Worm (Caenorhabditis elegans) whole organism, mixed stage, embryonic: ENCODE measurements around the gene trm-1.

Experiments
- M03D4.4 ChIP-seq: sonication (generic microtip); optimal IDR thresholded peaks from 2 replicates; lab custom pipeline; 2017; ENCODE audit warnings: mild to moderate bottlenecking, missing genetic modification characterization, missing compliant biosample characterization
- bed-3 ChIP-seq: fragments of 200-800 bp; sonication (Bioruptor generic); optimal IDR thresholded peaks from 3 replicates; lab custom pipeline; 2018; ENCODE audit warnings: mild to moderate bottlenecking, missing genetic modification characterization, moderate library complexity, missing compliant biosample characterization
- blmp-1 ChIP-seq: fragments of 150-350 bp; optimal IDR thresholded peaks from 2 replicates; lab custom pipeline; 2014; ENCODE audit warnings: missing biosample characterization, missing genetic modification characterization
- ceh-39 ChIP-seq: fragments of 150-350 bp; optimal IDR thresholded peaks from 2 replicates; lab custom pipeline; 2014; ENCODE audit warnings: missing biosample characterization, missing genetic modification characterization
- ceh-43 ChIP-seq: fragments of 200-800 bp; sonication (Bioruptor generic); optimal IDR thresholded peaks from 2 replicates; lab custom pipeline; 2018; ENCODE audit warnings: mild to moderate bottlenecking, missing genetic modification characterization, moderate library complexity, missing compliant biosample characterization
- ceh-83 ChIP-seq: fragments of 200-800 bp; sonication (Bioruptor generic); optimal IDR thresholded peaks from 2 replicates; lab custom pipeline; 2018; ENCODE audit warnings: mild to moderate bottlenecking, missing genetic modification characterization, missing compliant biosample characterization
- ces-1 ChIP-seq: fragments of 150-350 bp; optimal IDR thresholded peaks from 2 replicates; lab custom pipeline; 2014; ENCODE audit warnings: missing biosample characterization, missing genetic modification reagents, missing genetic modification characterization
- cnd-1 ChIP-seq: fragments of 200-800 bp; sonication (Bioruptor generic); optimal IDR thresholded peaks from 2 replicates; lab custom pipeline; 2018; ENCODE audit warnings: mild to moderate bottlenecking, missing genetic modification characterization, missing compliant biosample characterization
- drap-1 ChIP-seq: fragments of 200-800 bp; sonication (Bioruptor generic); optimal IDR thresholded peaks from 3 replicates; lab custom pipeline; 2018; ENCODE audit warnings: mild to moderate bottlenecking, missing genetic modification characterization, missing compliant biosample characterization
- elt-1 ChIP-seq: sonication (generic microtip); optimal IDR thresholded peaks from 2 replicates; lab custom pipeline; 2017; ENCODE audit warnings: missing genetic modification characterization, mild to moderate bottlenecking, missing compliant biosample characterization, antibody characterized with exemption, moderate library complexity, borderline replicate concordance; ENCODE audit not compliant: insufficient read depth
- elt-3 ChIP-seq: fragments of 150-350 bp; optimal IDR thresholded peaks from 2 replicates; lab custom pipeline; 2014; ENCODE audit warnings: missing biosample characterization, missing genetic modification characterization
- flh-1 ChIP-seq: fragments of 200-800 bp; sonication (Bioruptor generic); optimal IDR thresholded peaks from 2 replicates; lab custom pipeline; 2018; ENCODE audit warnings: mild to moderate bottlenecking, missing genetic modification characterization, moderate library complexity, missing compliant biosample characterization
- ham-2 ChIP-seq: fragments of 200-800 bp; sonication (Bioruptor generic); optimal IDR thresholded peaks from 2 replicates; lab custom pipeline; 2018; ENCODE audit warnings: mild to moderate bottlenecking, missing genetic modification characterization, missing compliant biosample characterization
- hlh-1 ChIP-seq: fragments of 150-350 bp; optimal IDR thresholded peaks from 2 replicates; lab custom pipeline; 2014; ENCODE audit warnings: missing biosample characterization, missing genetic modification reagents, missing genetic modification characterization
- lin-13 ChIP-seq: fragments of 150-350 bp; optimal IDR thresholded peaks from 2 replicates; lab custom pipeline; 2014; ENCODE audit warnings: missing biosample characterization, missing genetic modification characterization
- lin-32 ChIP-seq: fragments of 200-800 bp; sonication (Bioruptor generic); optimal IDR thresholded peaks from 2 replicates; lab custom pipeline; 2018; ENCODE audit warnings: mild to moderate bottlenecking, missing genetic modification characterization, missing compliant biosample characterization
- lsy-2 ChIP-seq: fragments of 150-350 bp; optimal IDR thresholded peaks from 2 replicates; lab custom pipeline; 2014; ENCODE audit warnings: missing biosample characterization, missing genetic modification characterization
- mab-5 ChIP-seq: fragments of 150-350 bp; optimal IDR thresholded peaks from 2 replicates; lab custom pipeline; 2014; ENCODE audit warnings: missing biosample characterization, missing genetic modification characterization
- mep-1 ChIP-seq: fragments of 150-350 bp; optimal IDR thresholded peaks from 2 replicates; lab custom pipeline; 2017; ENCODE audit warnings: missing biosample characterization, missing genetic modification reagents, missing genetic modification characterization, inconsistent platforms
- mls-2 ChIP-seq: sonication (generic microtip); optimal IDR thresholded peaks from 2 replicates; lab custom pipeline; 2016; ENCODE audit warnings: mild to moderate bottlenecking, missing genetic modification characterization, moderate library complexity, missing compliant biosample characterization
- nhr-12 ChIP-seq: fragments of 150-350 bp; optimal IDR thresholded peaks from 2 replicates; lab custom pipeline; 2014; ENCODE audit warnings: missing biosample characterization, missing genetic modification characterization
- nhr-2 ChIP-seq: fragments of 150-350 bp; optimal IDR thresholded peaks from 2 replicates; lab custom pipeline; 2014; ENCODE audit warnings: missing biosample characterization, missing genetic modification characterization
- nhr-237 ChIP-seq: fragments of 150-350 bp; optimal IDR thresholded peaks from 2 replicates; lab custom pipeline; 2014; ENCODE audit warnings: missing biosample characterization, missing genetic modification characterization
- nhr-28 ChIP-seq: fragments of 150-350 bp; optimal IDR thresholded peaks from 2 replicates; lab custom pipeline; 2014; ENCODE audit warnings: missing biosample characterization, missing genetic modification characterization
- nhr-76 ChIP-seq: sonication (generic microtip); optimal IDR thresholded peaks from 2 replicates; lab custom pipeline; 2017; ENCODE audit warnings: missing biosample characterization, missing genetic modification characterization
- pha-4 ChIP-seq: fragments of 150-350 bp; optimal IDR thresholded peaks from 2 replicates; lab custom pipeline; 2018; ENCODE audit warnings: missing biosample characterization, missing genetic modification reagents, missing genetic modification characterization
- sem-2 ChIP-seq: fragments of 200-800 bp; sonication (Bioruptor generic); optimal IDR thresholded peaks from 2 replicates; lab custom pipeline; 2018; ENCODE audit warnings: mild to moderate bottlenecking, missing genetic modification characterization, missing compliant biosample characterization
- snpc-4 ChIP-seq: fragments of 150-350 bp; optimal IDR thresholded peaks from 2 replicates; lab custom pipeline; 2014; ENCODE audit warnings: missing biosample characterization, missing genetic modification characterization
- sptf-1 ChIP-seq: sonication (generic microtip); optimal IDR thresholded peaks from 2 replicates; lab custom pipeline; 2017; ENCODE audit warnings: mild to moderate bottlenecking, missing genetic modification characterization, moderate library complexity, missing compliant biosample characterization
- tbx-8 ChIP-seq: fragments of 200-800 bp; sonication (Bioruptor generic); optimal IDR thresholded peaks from 2 replicates; lab custom pipeline; 2018; ENCODE audit warnings: mild to moderate bottlenecking, missing genetic modification characterization, moderate library complexity, missing compliant biosample characterization
- unc-120 ChIP-seq: sonication (generic microtip); optimal IDR thresholded peaks from 2 replicates; lab custom pipeline; 2017; ENCODE audit warnings: missing genetic modification characterization, missing compliant biosample characterization; ENCODE audit not compliant: poor library complexity, severe bottlenecking
- unc-39 ChIP-seq: fragments of 150-350 bp; optimal IDR thresholded peaks from 2 replicates; lab custom pipeline; 2014; ENCODE audit warnings: missing biosample characterization, missing genetic modification characterization
- unc-62 ChIP-seq: fragments of 150-350 bp; optimal IDR thresholded peaks from 2 replicates; lab custom pipeline; 2014; ENCODE audit warnings: missing biosample characterization, missing genetic modification reagents, missing genetic modification characterization
- zip-8 ChIP-seq: fragments of 150-350 bp; optimal IDR thresholded peaks from 2 replicates; lab custom pipeline; 2014; ENCODE audit warnings: missing biosample characterization, missing genetic modification characterization
- ztf-11 ChIP-seq: fragments of 150-350 bp; optimal IDR thresholded peaks from 2 replicates; lab custom pipeline; 2014; ENCODE audit warnings: missing biosample characterization, missing genetic modification characterization

trm-1 gene

ce11 chrV:14194514-14194913 is 9.1 kb upstream of the trm-1 start:
- TF ChIP-seq ceh-39 (tag; lab: Kevin White, UChicago), result no peak
- TF ChIP-seq M03D4.4, result no peak
- no peak for TF ChIP-seq ham-2 (GFP tag; lab: Kevin White, UChicago)
- no peak for TF ChIP-seq tbx-8 (GFP tag; lab: Kevin White, UChicago)
- no peak for TF ChIP-seq unc-62 (GFP tag; lab: Kevin White, UChicago)
- TF ChIP-seq ceh-43 (GFP tag; lab: Kevin White, UChicago), result no peak

- no peak for TF ChIP-seq ceh-83 (GFP tag; lab: Kevin White, UChicago)
- peak; percentile 23 for TF ChIP-seq mep-1 (tag; lab: Kevin White, UChicago)
- TF ChIP-seq unc-120 (tag; lab: Kevin White, UChicago), result no peak
- TF ChIP-seq blmp-1 (tag; lab: Kevin White, UChicago), result peak; percentile 65
- TF ChIP-seq mab-5 (tag; lab: Kevin White, UChicago), result no peak
- no peak for TF ChIP-seq tbx-8 (GFP tag; lab: Kevin White, UChicago)
- TF ChIP-seq nhr-237 (tag; lab: Kevin White, UChicago), result no peak
- TF ChIP-seq unc-62 (GFP tag; lab: Kevin White, UChicago), result no peak
- peak; percentile 58 for TF ChIP-seq ces-1 (GFP tag; lab: Kevin White, UChicago)
- peak; percentile 35 for TF ChIP-seq lsy-2 (tag; lab: Kevin White, UChicago)
- TF ChIP-seq ztf-11 (tag; lab: Kevin White, UChicago), result no peak
- no peak for TF ChIP-seq nhr-28
- TF ChIP-seq ceh-43 (GFP tag; lab: Kevin White, UChicago), result no peak
- TF ChIP-seq unc-39 (tag; lab: Kevin White, UChicago), result no peak
- TF ChIP-seq lin-32, result no peak
- peak; percentile 73 for TF ChIP-seq hlh-1 (tag; lab: Kevin White, UChicago)
- TF ChIP-seq cnd-1 (tag; lab: Kevin White, UChicago), result no peak
- no peak for TF ChIP-seq flh-1 (GFP tag; lab: Kevin White, UChicago)
- no peak for TF ChIP-seq drap-1 (GFP tag; lab: Kevin White, UChicago)
- TF ChIP-seq mls-2 (tag; lab: Kevin White, UChicago), result peak; percentile 11
- TF ChIP-seq zip-8 (tag; lab: Kevin White, UChicago), result no peak
- no peak for TF ChIP-seq ceh-39 (tag; lab: Kevin White, UChicago)
- no peak for TF ChIP-seq nhr-12 (tag; lab: Kevin White, UChicago)
- no peak for TF ChIP-seq sptf-1 (tag; lab: Kevin White, UChicago)
- no peak for TF ChIP-seq nhr-76
- TF ChIP-seq lin-13 (tag; lab: Kevin White, UChicago), result no peak
- no peak for TF ChIP-seq pha-4 (tag; lab: Kevin White, UChicago)
- TF ChIP-seq nhr-2 (tag; lab: Kevin White, UChicago), result no peak
- TF ChIP-seq elt-3 (tag; lab: Kevin White, UChicago), result peak; percentile 4
- TF ChIP-seq ham-2 (GFP tag; lab: Kevin White, UChicago), result no peak
- no peak for TF ChIP-seq sem-2 (GFP tag; lab: Kevin White, UChicago)
- TF ChIP-seq M03D4.4, result no peak
- no peak for TF ChIP-seq elt-1 (tag; lab: Kevin White, UChicago)
- no peak for TF ChIP-seq snpc-4
- no peak for TF ChIP-seq bed-3 (GFP tag; lab: Kevin White, UChicago)
Measured at ce11 chrV:14193451-14193850, 8.0 kb upstream of the trm-1 start, which contains the start of gene atfs-1. atfs-1 (plus strand) TSS chrV:14193663.

ce11 chrV:14192870-14193269 is 7.5 kb upstream of the trm-1 start:
- TF ChIP-seq ham-2 (GFP tag; lab: Kevin White, UChicago) (no peak), cnd-1 (tag; lab: Kevin White, UChicago) (no peak), hlh-1 (tag; lab: Kevin White, UChicago) (no peak), pha-4 (tag; lab: Kevin White, UChicago) (no peak), nhr-237 (tag; lab: Kevin White, UChicago) (no peak)

- TF ChIP-seq lsy-2 (tag; lab: Kevin White, UChicago) (no peak), pha-4 (tag; lab: Kevin White, UChicago) (no peak), ztf-11 (tag; lab: Kevin White, UChicago) (no peak), tbx-8 (GFP tag; lab: Kevin White, UChicago) (no peak)
Measured at ce11 chrV:14187104-14187503, 1.7 kb upstream of the trm-1 start.
